Worm (Caenorhabditis elegans) whole organism, L2 larva: Measurements from ENCODE around the gene akt-2.
A peak's percentile ranks its signal among the peaks of the same experiment; 100 is the strongest.

Source experiments
- C34F6.9 ChIP-seq: fragments of 150-350 bp; optimal IDR thresholded peaks from 2 replicates; lab custom pipeline; 2014; ENCODE audit warnings: missing biosample characterization, missing genetic modification characterization
- F13H6.1 ChIP-seq: sonication (generic microtip); optimal IDR thresholded peaks from 2 replicates; lab custom pipeline; 2016; ENCODE audit warnings: missing genetic modification characterization, missing compliant biosample characterization
- R02D3.7 ChIP-seq: fragments of 150-350 bp; optimal IDR thresholded peaks from 2 replicates; lab custom pipeline; 2014; ENCODE audit warnings: missing biosample characterization, missing genetic modification characterization
- ZK546.5 ChIP-seq: sonication (generic microtip); optimal IDR thresholded peaks from 2 replicates; lab custom pipeline; 2017; ENCODE audit warnings: missing biosample characterization, missing genetic modification characterization
- alr-1 ChIP-seq: fragments of 150-350 bp; optimal IDR thresholded peaks from 2 replicates; lab custom pipeline; 2014; ENCODE audit warnings: missing biosample characterization, missing genetic modification characterization
- aly-2 ChIP-seq: fragments of 150-350 bp; optimal IDR thresholded peaks from 2 replicates; lab custom pipeline; 2014; ENCODE audit warnings: missing biosample characterization, missing genetic modification characterization
- blmp-1 ChIP-seq: sonication (generic microtip); optimal IDR thresholded peaks from 2 replicates; lab custom pipeline; 2017; ENCODE audit warnings: missing genetic modification characterization, mild to moderate bottlenecking, missing compliant biosample characterization, antibody characterized with exemption, moderate library complexity; ENCODE audit not compliant: insufficient read depth
- ceh-16 ChIP-seq: fragments of 150-350 bp; optimal IDR thresholded peaks from 2 replicates; lab custom pipeline; 2014; ENCODE audit warnings: missing biosample characterization, missing genetic modification characterization
- crh-2 ChIP-seq: sonication (generic microtip); optimal IDR thresholded peaks from 2 replicates; lab custom pipeline; 2017; ENCODE audit warnings: missing biosample characterization, missing genetic modification characterization
- dmd-4 ChIP-seq: sonication (generic microtip); optimal IDR thresholded peaks from 2 replicates; lab custom pipeline; 2017; ENCODE audit warnings: missing biosample characterization, missing genetic modification characterization
- egl-27 ChIP-seq: sonication (generic microtip); optimal IDR thresholded peaks from 3 replicates; lab custom pipeline; 2017; ENCODE audit warnings: missing biosample characterization, missing genetic modification reagents, missing genetic modification characterization
- elt-1 ChIP-seq: fragments of 150-350 bp; optimal IDR thresholded peaks from 2 replicates; lab custom pipeline; 2014; ENCODE audit warnings: missing biosample characterization, missing genetic modification characterization
- fos-1 ChIP-seq: fragments of 150-350 bp; optimal IDR thresholded peaks from 2 replicates; lab custom pipeline; 2014; ENCODE audit warnings: missing biosample characterization, missing genetic modification characterization
- gmeb-1 ChIP-seq: fragments of 150-350 bp; optimal IDR thresholded peaks from 2 replicates; lab custom pipeline; 2014; ENCODE audit warnings: missing biosample characterization, missing genetic modification characterization
- lin-11 ChIP-seq: fragments of 150-350 bp; sonication (generic microtip); optimal IDR thresholded peaks from 2 replicates; lab custom pipeline; 2014; ENCODE audit warnings: missing biosample characterization, missing genetic modification characterization, inconsistent platforms, mixed read lengths
- lin-13 ChIP-seq: fragments of 150-350 bp; optimal IDR thresholded peaks from 2 replicates; lab custom pipeline; 2014; ENCODE audit warnings: missing biosample characterization, missing genetic modification reagents, missing genetic modification characterization
- lsy-2 ChIP-seq, 2 experiments: fragments of 150-350 bp in 1 of 2; sonication (generic microtip) in 1 of 2; optimal IDR thresholded peaks; 2 replicates each; lab custom pipeline; 2014 to 2017; ENCODE audit warnings: missing biosample characterization in 2 of 2, missing genetic modification characterization in 2 of 2
- mab-5 ChIP-seq: fragments of 150-350 bp; optimal IDR thresholded peaks from 2 replicates; lab custom pipeline; 2014; ENCODE audit warnings: missing biosample characterization, missing genetic modification characterization
- mdl-1 ChIP-seq, 2 experiments: fragments of 150-350 bp in 1 of 2; sonication (generic microtip) in 1 of 2; optimal IDR thresholded peaks; 2 replicates each; lab custom pipeline; 2017; ENCODE audit warnings: missing biosample characterization in 2 of 2, missing genetic modification characterization in 2 of 2
- nhr-10 ChIP-seq: sonication (generic microtip); optimal IDR thresholded peaks from 2 replicates; lab custom pipeline; 2017; ENCODE audit warnings: missing biosample characterization, missing genetic modification characterization
- nhr-129 ChIP-seq: fragments of 150-350 bp; optimal IDR thresholded peaks from 2 replicates; lab custom pipeline; 2014; ENCODE audit warnings: missing biosample characterization, missing genetic modification characterization
- nhr-21 ChIP-seq: fragments of 150-350 bp; optimal IDR thresholded peaks from 2 replicates; lab custom pipeline; 2014; ENCODE audit warnings: missing biosample characterization, missing genetic modification characterization
- nhr-23 ChIP-seq: fragments of 150-350 bp; optimal IDR thresholded peaks from 2 replicates; lab custom pipeline; 2014; ENCODE audit warnings: missing biosample characterization, missing genetic modification reagents, missing genetic modification characterization
- nhr-25 ChIP-seq: fragments of 150-350 bp; sonication (generic microtip); optimal IDR thresholded peaks from 3 replicates; lab custom pipeline; 2014; ENCODE audit warnings: missing biosample characterization, missing genetic modification characterization
- nhr-6 ChIP-seq: fragments of 150-350 bp; optimal IDR thresholded peaks from 2 replicates; lab custom pipeline; 2014; ENCODE audit warnings: missing biosample characterization, missing genetic modification characterization
- peb-1 ChIP-seq: fragments of 150-350 bp; optimal IDR thresholded peaks from 2 replicates; lab custom pipeline; 2014; ENCODE audit warnings: missing biosample characterization, missing genetic modification characterization
- sem-4 ChIP-seq: fragments of 150-350 bp; optimal IDR thresholded peaks from 2 replicates; lab custom pipeline; 2014; ENCODE audit warnings: missing biosample characterization, missing genetic modification reagents, missing genetic modification characterization
- sma-3 ChIP-seq: sonication (generic microtip); optimal IDR thresholded peaks from 2 replicates; lab custom pipeline; 2016; ENCODE audit warnings: missing genetic modification reagents, missing genetic modification characterization, missing compliant biosample characterization
- sma-9 ChIP-seq, 2 experiments: fragments of 150-350 bp in 1 of 2; sonication (generic microtip) in 1 of 2; optimal IDR thresholded peaks; 2 replicates each; lab custom pipeline; 2014 to 2016; ENCODE audit warnings: missing genetic modification characterization in 2 of 2, mild to moderate bottlenecking in 1 of 2, missing biosample characterization in 1 of 2, missing compliant biosample characterization in 1 of 2, missing genetic modification reagents in 1 of 2, moderate library complexity in 1 of 2
- snpc-4 ChIP-seq: fragments of 150-350 bp; optimal IDR thresholded peaks from 2 replicates; lab custom pipeline; 2014; ENCODE audit warnings: missing biosample characterization, missing genetic modification characterization
- unc-39 ChIP-seq: fragments of 150-350 bp; optimal IDR thresholded peaks from 2 replicates; lab custom pipeline; 2014; ENCODE audit warnings: missing biosample characterization, missing genetic modification characterization
- unc-55 ChIP-seq: fragments of 150-350 bp; sonication (generic microtip); optimal IDR thresholded peaks from 3 replicates; lab custom pipeline; 2014; ENCODE audit warnings: missing biosample characterization, missing genetic modification reagents, missing genetic modification characterization
- zag-1 ChIP-seq: fragments of 150-350 bp; optimal IDR thresholded peaks from 2 replicates; lab custom pipeline; 2014; ENCODE audit warnings: missing biosample characterization, missing genetic modification characterization
- ztf-1 ChIP-seq: fragments of 200-800 bp; sonication (Bioruptor generic); conservative IDR thresholded peaks from 2 replicates; pipeline ENCODE4 v1.3.6; 2022; ENCODE audit warnings: missing genetic modification characterization, missing compliant biosample characterization
- ztf-4 ChIP-seq: fragments of 150-350 bp; optimal IDR thresholded peaks from 2 replicates; lab custom pipeline; 2014; ENCODE audit warnings: missing biosample characterization, missing genetic modification characterization

The akt-2 gene

DNA sequence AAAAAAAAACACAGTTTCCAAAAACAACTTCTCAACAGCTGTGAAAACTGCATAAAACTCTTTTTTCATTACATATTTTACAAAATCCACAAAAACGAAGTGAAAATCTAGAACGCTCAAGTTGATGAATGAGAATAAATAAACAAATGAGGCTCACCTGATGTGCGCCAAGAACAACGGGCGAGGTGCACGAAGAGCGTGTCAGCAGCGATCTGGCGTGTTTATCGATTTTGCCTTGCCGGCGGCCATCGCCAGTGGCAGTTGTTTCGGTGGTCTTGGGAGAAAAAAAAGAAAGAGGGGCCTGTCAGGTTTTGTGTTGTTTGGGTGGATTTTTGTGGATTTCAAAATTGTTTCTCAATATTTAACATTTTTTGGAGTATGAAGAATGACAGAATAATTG lies 26.4 kb downstream of the akt-2 start, which contains the start of gene idhb-1:
idhb-1 (minus strand) TSS at position 214 of the 400 bp plus-strand sequence.
- TF ChIP-seq ztf-1 (GFP tag; lab: Robert Waterston, UW), result no peak
- peak; percentile 71 for TF ChIP-seq lin-13 (GFP tag; lab: Kevin White, UChicago)
- no peak for TF ChIP-seq ZK546.5 (tag; lab: Kevin White, UChicago)
- no peak for TF ChIP-seq peb-1 (tag; lab: Kevin White, UChicago)
- peak; percentile 43 for TF ChIP-seq nhr-6 (tag; lab: Kevin White, UChicago)
- TF ChIP-seq C34F6.9 (tag; lab: Kevin White, UChicago), result peak; percentile 62
- TF ChIP-seq crh-2, result peak; percentile 73
- peak; percentile 76 for TF ChIP-seq nhr-25 (tag; lab: Kevin White, UChicago)
- TF ChIP-seq snpc-4 (tag; lab: Kevin White, UChicago), result peak; percentile 23
- TF ChIP-seq sma-3 (GFP tag; lab: Kevin White, UChicago), result peak; percentile 62
- TF ChIP-seq aly-2, result no peak
- TF ChIP-seq ceh-16 (tag; lab: Kevin White, UChicago), result no peak
- peak; percentile 78 for TF ChIP-seq nhr-129 (tag; lab: Kevin White, UChicago)
- TF ChIP-seq ztf-4 (tag; lab: Kevin White, UChicago), result peak; percentile 19
- TF ChIP-seq F13H6.1 (tag; lab: Kevin White, UChicago), result peak; percentile 79
- TF ChIP-seq fos-1 (tag; lab: Kevin White, UChicago), result peak; percentile 59
- TF ChIP-seq mab-5, result peak; percentile 80
- peak; percentile 67 for TF ChIP-seq unc-55 (GFP tag; lab: Kevin White, UChicago)
- TF ChIP-seq R02D3.7 (tag; lab: Kevin White, UChicago), result no peak
- peak; percentile 53 for TF ChIP-seq lin-11 (tag; lab: Kevin White, UChicago)
- peak; percentile 67 to 78 for TF ChIP-seq lsy-2 (tag; optimal IDR thresholded peaks at IDR 0.05; lab: Kevin White, UChicago)
- TF ChIP-seq alr-1, result no peak
- peak; percentile 39 for TF ChIP-seq sem-4 (tag; lab: Kevin White, UChicago)
- peak in 1 of 2 experiments; percentile 22 for TF ChIP-seq mdl-1 (tag; optimal IDR thresholded peaks at IDR 0.05; lab: Kevin White, UChicago)
- TF ChIP-seq nhr-21 (tag; lab: Kevin White, UChicago), result peak; percentile 55
- TF ChIP-seq nhr-23 (tag; lab: Kevin White, UChicago), result no peak
- peak; percentile 32 for TF ChIP-seq egl-27
- peak; percentile 31 for TF ChIP-seq zag-1 (tag; lab: Kevin White, UChicago)
- TF ChIP-seq sma-9 (GFP tag; optimal IDR thresholded peaks at IDR 0.05; lab: Kevin White, UChicago), result peak; percentile 74
- TF ChIP-seq sma-9 (tag; optimal IDR thresholded peaks at IDR 0.05; lab: Kevin White, UChicago), result no peak
- peak; percentile 74 for TF ChIP-seq gmeb-1

DNA sequence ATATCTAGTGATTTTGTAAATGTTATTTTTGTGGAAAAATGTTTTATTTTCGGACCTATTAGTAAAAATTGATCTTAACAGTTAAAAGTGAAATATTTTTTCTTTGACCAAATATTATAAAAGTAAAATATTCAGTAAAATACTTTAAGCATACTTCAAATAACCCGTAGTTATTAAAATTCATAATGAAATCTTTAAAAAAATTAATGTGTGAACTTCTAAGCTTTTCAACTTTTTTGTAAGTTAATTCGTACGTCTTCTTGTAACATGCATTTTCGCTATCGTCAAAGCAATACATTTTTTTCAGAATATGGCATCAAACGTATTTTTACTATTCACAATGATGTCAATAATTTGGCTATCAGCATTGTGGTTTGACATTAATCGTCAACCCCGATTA lies 28.2 kb downstream of the akt-2 start, which contains the start of gene C37E2.2:
C37E2.2 (plus strand) TSS at position 301 of the 400 bp plus-strand sequence.
- TF ChIP-seq blmp-1, result no peak

- TF ChIP-seq peb-1 (tag; lab: Kevin White, UChicago), result no peak
- TF ChIP-seq nhr-23 (tag; lab: Kevin White, UChicago), result no peak
- no peak for TF ChIP-seq C34F6.9 (tag; lab: Kevin White, UChicago)
- no peak for TF ChIP-seq unc-39 (tag; lab: Kevin White, UChicago)
Observed at ce11 chrX:14178688-14179087, 31.2 kb downstream of the akt-2 start, which contains the start of gene C37E2.10. C37E2.10 (plus strand) TSS chrX:14178988.

DNA sequence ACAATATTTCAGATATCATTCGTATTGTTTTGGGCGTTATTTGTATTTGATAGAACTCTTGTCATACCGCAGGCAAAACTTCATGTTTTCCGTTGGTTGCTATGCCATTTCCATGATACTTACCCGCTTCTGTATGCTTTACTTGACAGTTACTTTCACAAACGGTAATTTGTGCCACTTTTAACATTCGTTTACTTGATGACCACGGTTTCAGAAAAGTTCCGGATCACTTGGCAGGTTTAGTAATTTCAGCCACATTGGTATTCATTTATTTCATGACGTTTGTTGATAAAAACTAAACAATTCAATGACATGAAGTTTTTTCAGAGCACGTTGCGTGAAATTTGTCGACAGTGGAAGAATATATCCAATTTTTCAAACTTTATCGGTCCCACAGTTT lies 32.0 kb downstream of the akt-2 start:
- TF ChIP-seq crh-2 (no peak), peb-1 (tag; lab: Kevin White, UChicago) (no peak), zag-1 (tag; lab: Kevin White, UChicago) (no peak), nhr-10 (tag; lab: Kevin White, UChicago) (no peak), elt-1 (tag; lab: Kevin White, UChicago) (no peak), lin-11 (tag; lab: Kevin White, UChicago) (no peak), blmp-1 (no peak), unc-55 (GFP tag; lab: Kevin White, UChicago) (no peak), egl-27 (no peak), nhr-25 (tag; lab: Kevin White, UChicago) (no peak), dmd-4 (tag; lab: Kevin White, UChicago) (no peak), nhr-129 (tag; lab: Kevin White, UChicago) (no peak)
